Worm (Caenorhabditis elegans): ENCODE results near the gene srg-8.

The srg-8 gene

ce11 chrIII:6206161-6206853 is 48.3 kb downstream of the srg-8 start, which contains the start of the genes sna-3 and rps-3 (continued):
- TF ChIP-seq madf-5 (GFP tag; IDR thresholded peaks at IDR 0.05), result no peak
- TF ChIP-seq nhr-42 (GFP tag; IDR thresholded peaks at IDR 0.05), result no peak
- TF ChIP-seq ceh-32 (tag; optimal IDR thresholded peaks at IDR 0.05; ENCODE audit: poor library complexity), result no peak
- TF ChIP-seq snpc-4 (tag; optimal IDR thresholded peaks at IDR 0.05), result no peak
- peak; percentile 63 for TF ChIP-seq T26A8.4 (GFP tag; IDR thresholded peaks at IDR 0.05)
- TF ChIP-seq ZK337.2 (GFP tag; IDR thresholded peaks at IDR 0.05), result no peak
- no peak for TF ChIP-seq ceh-28 (tag; optimal IDR thresholded peaks at IDR 0.05)
- no peak for TF ChIP-seq T20F7.1 (GFP tag; optimal IDR thresholded peaks at IDR 0.05)
- TF ChIP-seq lin-39 (tag; optimal IDR thresholded peaks at IDR 0.05), result no peak
- peak; percentile 39 for TF ChIP-seq ztf-7 (tag; optimal IDR thresholded peaks at IDR 0.05)
- TF ChIP-seq unc-130 (GFP tag; optimal IDR thresholded peaks at IDR 0.05), result peak; percentile 69
- no peak for TF ChIP-seq daf-8 (GFP tag; IDR thresholded peaks at IDR 0.05)
- no peak for TF ChIP-seq daf-19 (GFP tag; conservative IDR thresholded peaks at IDR 0.05)
- TF ChIP-seq set-16 (GFP tag; IDR thresholded peaks at IDR 0.05), result no peak
- TF ChIP-seq zag-1 (tag; optimal IDR thresholded peaks at IDR 0.05), result no peak
- peak; percentile 22 for TF ChIP-seq nhr-25 (tag; optimal IDR thresholded peaks at IDR 0.05; ENCODE audit: borderline replicate concordance, insufficient read depth)
- TF ChIP-seq spr-3 (GFP tag; optimal IDR thresholded peaks at IDR 0.05), result no peak
- no peak for TF ChIP-seq zfp-2 (tag; optimal IDR thresholded peaks at IDR 0.05)
- TF ChIP-seq D1046.2 (GFP tag; IDR thresholded peaks at IDR 0.05), result no peak
- TF ChIP-seq fos-1 (tag; optimal IDR thresholded peaks at IDR 0.05), result no peak
- TF ChIP-seq nhr-102 (tag; optimal IDR thresholded peaks at IDR 0.05), result peak; percentile 20
- TF ChIP-seq egl-27 (tag; optimal IDR thresholded peaks at IDR 0.05), result no peak
- no peak for TF ChIP-seq unc-39 (tag; optimal IDR thresholded peaks at IDR 0.05)
- TF ChIP-seq hlh-11 (tag; optimal IDR thresholded peaks at IDR 0.05), result peak; percentile 33
- no peak for TF ChIP-seq mxl-2 (GFP tag; conservative IDR thresholded peaks at IDR 0.05)
- no peak for TF ChIP-seq zip-2 (tag; optimal IDR thresholded peaks at IDR 0.05)
- no peak for TF ChIP-seq Y48G9A.11 (GFP tag; IDR thresholded peaks at IDR 0.05)
- TF ChIP-seq F26F4.8 (GFP tag; conservative IDR thresholded peaks at IDR 0.05), result no peak
- no peak for TF ChIP-seq dmd-8 (GFP tag; IDR thresholded peaks at IDR 0.05)
- peak; percentile 24; the same call in 1 of the 2 replicates for TF ChIP-seq ceh-44 (GFP tag; IDR thresholded peaks at IDR 0.05)
- TF ChIP-seq ama-1 (optimal IDR thresholded peaks at IDR 0.05), result no peak
- TF ChIP-seq mes-2 (tag; optimal IDR thresholded peaks at IDR 0.05; ENCODE audit: poor library complexity, severe bottlenecking), result peak; percentile 90
- TF ChIP-seq lin-29 (GFP tag; IDR thresholded peaks at IDR 0.05), result no peak
- peak; percentile 73 for TF ChIP-seq arid-1 (GFP tag; conservative IDR thresholded peaks at IDR 0.05)
- no peak for TF ChIP-seq aly-2 (tag; optimal IDR thresholded peaks at IDR 0.05)
- peak; percentile 36 for TF ChIP-seq aha-1 (tag)
- TF ChIP-seq spr-1 (tag; optimal IDR thresholded peaks at IDR 0.05), result no peak
- no peak for TF ChIP-seq zfp-3 (GFP tag; conservative IDR thresholded peaks at IDR 0.05)
- no peak for TF ChIP-seq cey-2 (tag; optimal IDR thresholded peaks at IDR 0.05; ENCODE audit: borderline replicate concordance, insufficient read depth)
- TF ChIP-seq Y75B8A.6 (GFP tag; IDR thresholded peaks at IDR 0.05), result no peak
- peak; percentile 88 for TF ChIP-seq hlh-30 (tag; optimal IDR thresholded peaks at IDR 0.05; ENCODE audit: insufficient read depth)
- TF ChIP-seq tag-97 (GFP tag; IDR thresholded peaks at IDR 0.05), result no peak
- TF ChIP-seq nhr-237 (tag; optimal IDR thresholded peaks at IDR 0.05), result no peak
- no peak for TF ChIP-seq daf-12 (tag; optimal IDR thresholded peaks at IDR 0.05)
- TF ChIP-seq lin-1 (GFP tag; IDR thresholded peaks at IDR 0.05), result no peak
- TF ChIP-seq nhr-111 (GFP tag; optimal IDR thresholded peaks at IDR 0.05), result no peak
- peak; percentile 70 for TF ChIP-seq rbr-2 (tag; optimal IDR thresholded peaks at IDR 0.05)
- TF ChIP-seq dmd-9 (GFP tag; IDR thresholded peaks at IDR 0.05), result no peak
- no peak for TF ChIP-seq nhr-48 (tag; optimal IDR thresholded peaks at IDR 0.05)
- TF ChIP-seq F44E2.7 (GFP tag; IDR thresholded peaks at IDR 0.05), result no peak
- TF ChIP-seq gei-8 (GFP tag; optimal IDR thresholded peaks at IDR 0.05), result no peak

All from whole organism, L4 larva.